Fruit fly (Drosophila melanogaster): ENCODE results near the gene CG33688.

Gene CG33688

DNA sequence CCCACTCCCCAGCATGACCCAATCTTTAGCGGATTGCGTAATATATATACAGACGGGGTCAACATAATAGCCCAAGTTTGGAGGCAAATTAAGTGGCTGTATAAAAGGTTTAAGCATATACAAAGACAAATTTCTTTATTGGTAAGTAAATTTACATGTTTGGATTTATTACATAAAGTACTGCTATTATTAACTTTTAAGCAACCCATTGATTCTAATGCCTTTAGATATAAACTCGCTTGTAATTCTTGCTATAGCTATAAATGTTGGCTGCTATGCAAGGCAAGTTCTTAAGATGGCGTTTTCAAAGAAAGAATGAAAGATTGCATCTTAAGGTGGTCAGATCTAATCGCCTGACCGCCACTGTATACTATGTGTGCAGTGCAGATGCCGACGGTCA lies 3.5 kb downstream of the CG33688 start (continued):
- TF ChIP-seq Mrtf (GFP tag; IDR thresholded peaks at IDR 0.05): no peak
- no peak for TF ChIP-seq psq (GFP tag; optimal IDR thresholded peaks at IDR 0.05)
- no peak for TF ChIP-seq CG17802 (tag; optimal IDR thresholded peaks at IDR 0.05)
- no peak for TF ChIP-seq CG18764 (GFP tag; optimal IDR thresholded peaks at IDR 0.05)
- TF ChIP-seq CHES-1-like (GFP tag; optimal IDR thresholded peaks at IDR 0.05): no peak
- TF ChIP-seq ken (GFP tag; IDR thresholded peaks at IDR 0.05): no peak
- TF ChIP-seq Oli (tag; optimal IDR thresholded peaks at IDR 0.05): peak; percentile 46
- TF ChIP-seq jigr1 (GFP tag; IDR thresholded peaks at IDR 0.05): no peak
- no peak for TF ChIP-seq amos (GFP tag; IDR thresholded peaks at IDR 0.05; ENCODE audit: partially characterized antibody)
- TF ChIP-seq onecut (GFP tag; IDR thresholded peaks at IDR 0.05): no peak
- peak; percentile 71 for TF ChIP-seq Fer1 (GFP tag; optimal IDR thresholded peaks at IDR 0.05)
- TF ChIP-seq shn (GFP tag; optimal IDR thresholded peaks at IDR 0.05): no peak
- TF ChIP-seq CG30403 (GFP tag; optimal IDR thresholded peaks at IDR 0.05): peak; percentile 42
- TF ChIP-seq bcd (GFP tag; optimal IDR thresholded peaks at IDR 0.05): peak; percentile 29
- no peak for TF ChIP-seq gcm2 (GFP tag; optimal IDR thresholded peaks at IDR 0.05)
- TF ChIP-seq gt (GFP tag; IDR thresholded peaks at IDR 0.05): no peak
- TF ChIP-seq CG7786 (GFP tag; optimal IDR thresholded peaks at IDR 0.05): no peak
- peak; percentile 40 for TF ChIP-seq D19B (GFP tag; optimal IDR thresholded peaks at IDR 0.05)
- TF ChIP-seq CG8765 (GFP tag; IDR thresholded peaks at IDR 0.05): no peak
- TF ChIP-seq da (GFP tag; optimal IDR thresholded peaks at IDR 0.05): no peak
- TF ChIP-seq CG2202 (tag; optimal IDR thresholded peaks at IDR 0.05): no peak
- no peak for TF ChIP-seq cg (GFP tag; optimal IDR thresholded peaks at IDR 0.05)
- peak; percentile 39 for TF ChIP-seq Max (GFP tag; optimal IDR thresholded peaks at IDR 0.05)
- TF ChIP-seq Doc2 (GFP tag; IDR thresholded peaks at IDR 0.05): no peak
- TF ChIP-seq CG4730 (GFP tag; IDR thresholded peaks at IDR 0.05): no peak
- TF ChIP-seq tll (GFP tag; optimal IDR thresholded peaks at IDR 0.05): no peak
- no peak for TF ChIP-seq CG4282 (GFP tag; optimal IDR thresholded peaks at IDR 0.05)
- peak; percentile 67 for TF ChIP-seq CG11504 (tag; optimal IDR thresholded peaks at IDR 0.05)
- no peak for TF ChIP-seq CG12104 (GFP tag; optimal IDR thresholded peaks at IDR 0.05)
- no peak for TF ChIP-seq otp (GFP tag; IDR thresholded peaks at IDR 0.05)
- TF ChIP-seq CG6272 (GFP tag; IDR thresholded peaks at IDR 0.05): no peak
- no peak for TF ChIP-seq yki (optimal IDR thresholded peaks at IDR 0.05)
- peak in 1 of 2 experiments; percentile 53 for TF ChIP-seq Hr51 (GFP tag; optimal IDR thresholded peaks at IDR 0.05)
- TF ChIP-seq lilli (GFP tag; optimal IDR thresholded peaks at IDR 0.05): peak; percentile 39
- no peak for TF ChIP-seq Doc3 (GFP tag; IDR thresholded peaks at IDR 0.05; ENCODE audit: partially characterized antibody)
- no peak for TF ChIP-seq sc (optimal IDR thresholded peaks at IDR 0.05)
- TF ChIP-seq sc (GFP tag; optimal IDR thresholded peaks at IDR 0.05): no peak
- TF ChIP-seq HHEX (GFP tag; optimal IDR thresholded peaks at IDR 0.05): peak; percentile 47
- TF ChIP-seq Rx (GFP tag; IDR thresholded peaks at IDR 0.05): no peak
- TF ChIP-seq YL-1 (GFP tag; optimal IDR thresholded peaks at IDR 0.05): no peak
- TF ChIP-seq CG8281 (tag; optimal IDR thresholded peaks at IDR 0.05): no peak
- TF ChIP-seq Fer3 (tag; optimal IDR thresholded peaks at IDR 0.05): peak; percentile 49
- TF ChIP-seq tap (tag; optimal IDR thresholded peaks at IDR 0.05): no peak
- no peak for TF ChIP-seq en (GFP tag; optimal IDR thresholded peaks at IDR 0.05)
- peak; percentile 32 for TF ChIP-seq CG8924 (tag; optimal IDR thresholded peaks at IDR 0.05)
- no peak for TF ChIP-seq CG13894 (tag; optimal IDR thresholded peaks at IDR 0.05)
- TF ChIP-seq CG15269 (tag; optimal IDR thresholded peaks at IDR 0.05): peak; percentile 45
- TF ChIP-seq CG3281 (GFP tag; optimal IDR thresholded peaks at IDR 0.05): peak; percentile 59
- no peak for TF ChIP-seq CTCF (GFP tag; optimal IDR thresholded peaks at IDR 0.05)
- no peak for TF ChIP-seq CG9932 (GFP tag; IDR thresholded peaks at IDR 0.05)
- TF ChIP-seq CG18262 (tag; optimal IDR thresholded peaks at IDR 0.05): peak; percentile 33
- no peak for TF ChIP-seq CG1024 (GFP tag; IDR thresholded peaks at IDR 0.05)
- TF ChIP-seq CG1603 (tag; optimal IDR thresholded peaks at IDR 0.05): no peak

Measured in whole organism, embryonic.